Worm (Caenorhabditis elegans) whole organism, mixed stage, embryonic: ENCODE results near the gene srd-18.

ENCODE experiments used
- M03D4.4 ChIP-seq: sonication (generic microtip); optimal IDR thresholded peaks from 2 replicates; lab custom pipeline; 2017; ENCODE audit warnings: mild to moderate bottlenecking, missing genetic modification characterization, missing compliant biosample characterization
- bed-3 ChIP-seq: fragments of 200-800 bp; sonication (Bioruptor generic); optimal IDR thresholded peaks from 3 replicates; lab custom pipeline; 2018; ENCODE audit warnings: mild to moderate bottlenecking, missing genetic modification characterization, moderate library complexity, missing compliant biosample characterization
- blmp-1 ChIP-seq: fragments of 150-350 bp; optimal IDR thresholded peaks from 2 replicates; lab custom pipeline; 2014; ENCODE audit warnings: missing biosample characterization, missing genetic modification characterization
- ceh-39 ChIP-seq: fragments of 150-350 bp; optimal IDR thresholded peaks from 2 replicates; lab custom pipeline; 2014; ENCODE audit warnings: missing biosample characterization, missing genetic modification characterization
- ceh-43 ChIP-seq: fragments of 200-800 bp; sonication (Bioruptor generic); optimal IDR thresholded peaks from 2 replicates; lab custom pipeline; 2018; ENCODE audit warnings: mild to moderate bottlenecking, missing genetic modification characterization, moderate library complexity, missing compliant biosample characterization
- ceh-83 ChIP-seq: fragments of 200-800 bp; sonication (Bioruptor generic); optimal IDR thresholded peaks from 2 replicates; lab custom pipeline; 2018; ENCODE audit warnings: mild to moderate bottlenecking, missing genetic modification characterization, missing compliant biosample characterization
- ces-1 ChIP-seq: fragments of 150-350 bp; optimal IDR thresholded peaks from 2 replicates; lab custom pipeline; 2014; ENCODE audit warnings: missing biosample characterization, missing genetic modification reagents, missing genetic modification characterization
- cnd-1 ChIP-seq: fragments of 200-800 bp; sonication (Bioruptor generic); optimal IDR thresholded peaks from 2 replicates; lab custom pipeline; 2018; ENCODE audit warnings: mild to moderate bottlenecking, missing genetic modification characterization, missing compliant biosample characterization
- elt-1 ChIP-seq: sonication (generic microtip); optimal IDR thresholded peaks from 2 replicates; lab custom pipeline; 2017; ENCODE audit warnings: missing genetic modification characterization, mild to moderate bottlenecking, missing compliant biosample characterization, antibody characterized with exemption, moderate library complexity, borderline replicate concordance; ENCODE audit not compliant: insufficient read depth
- elt-3 ChIP-seq: fragments of 150-350 bp; optimal IDR thresholded peaks from 2 replicates; lab custom pipeline; 2014; ENCODE audit warnings: missing biosample characterization, missing genetic modification characterization
- flh-1 ChIP-seq: fragments of 200-800 bp; sonication (Bioruptor generic); optimal IDR thresholded peaks from 2 replicates; lab custom pipeline; 2018; ENCODE audit warnings: mild to moderate bottlenecking, missing genetic modification characterization, moderate library complexity, missing compliant biosample characterization
- ham-2 ChIP-seq: fragments of 200-800 bp; sonication (Bioruptor generic); optimal IDR thresholded peaks from 2 replicates; lab custom pipeline; 2018; ENCODE audit warnings: mild to moderate bottlenecking, missing genetic modification characterization, missing compliant biosample characterization
- hlh-1 ChIP-seq: fragments of 150-350 bp; optimal IDR thresholded peaks from 2 replicates; lab custom pipeline; 2014; ENCODE audit warnings: missing biosample characterization, missing genetic modification reagents, missing genetic modification characterization
- lin-13 ChIP-seq: fragments of 150-350 bp; optimal IDR thresholded peaks from 2 replicates; lab custom pipeline; 2014; ENCODE audit warnings: missing biosample characterization, missing genetic modification characterization
- lsy-2 ChIP-seq: fragments of 150-350 bp; optimal IDR thresholded peaks from 2 replicates; lab custom pipeline; 2014; ENCODE audit warnings: missing biosample characterization, missing genetic modification characterization
- mab-5 ChIP-seq: fragments of 150-350 bp; optimal IDR thresholded peaks from 2 replicates; lab custom pipeline; 2014; ENCODE audit warnings: missing biosample characterization, missing genetic modification characterization
- mep-1 ChIP-seq: fragments of 150-350 bp; optimal IDR thresholded peaks from 2 replicates; lab custom pipeline; 2017; ENCODE audit warnings: missing biosample characterization, missing genetic modification reagents, missing genetic modification characterization, inconsistent platforms
- mls-2 ChIP-seq: sonication (generic microtip); optimal IDR thresholded peaks from 2 replicates; lab custom pipeline; 2016; ENCODE audit warnings: mild to moderate bottlenecking, missing genetic modification characterization, moderate library complexity, missing compliant biosample characterization
- nhr-12 ChIP-seq: fragments of 150-350 bp; optimal IDR thresholded peaks from 2 replicates; lab custom pipeline; 2014; ENCODE audit warnings: missing biosample characterization, missing genetic modification characterization
- nhr-2 ChIP-seq: fragments of 150-350 bp; optimal IDR thresholded peaks from 2 replicates; lab custom pipeline; 2014; ENCODE audit warnings: missing biosample characterization, missing genetic modification characterization
- nhr-237 ChIP-seq: fragments of 150-350 bp; optimal IDR thresholded peaks from 2 replicates; lab custom pipeline; 2014; ENCODE audit warnings: missing biosample characterization, missing genetic modification characterization
- nhr-28 ChIP-seq: fragments of 150-350 bp; optimal IDR thresholded peaks from 2 replicates; lab custom pipeline; 2014; ENCODE audit warnings: missing biosample characterization, missing genetic modification characterization
- nhr-76 ChIP-seq: sonication (generic microtip); optimal IDR thresholded peaks from 2 replicates; lab custom pipeline; 2017; ENCODE audit warnings: missing biosample characterization, missing genetic modification characterization
- pha-4 ChIP-seq: fragments of 150-350 bp; optimal IDR thresholded peaks from 2 replicates; lab custom pipeline; 2018; ENCODE audit warnings: missing biosample characterization, missing genetic modification reagents, missing genetic modification characterization
- sem-2 ChIP-seq: fragments of 200-800 bp; sonication (Bioruptor generic); optimal IDR thresholded peaks from 2 replicates; lab custom pipeline; 2018; ENCODE audit warnings: mild to moderate bottlenecking, missing genetic modification characterization, missing compliant biosample characterization
- snpc-4 ChIP-seq: fragments of 150-350 bp; optimal IDR thresholded peaks from 2 replicates; lab custom pipeline; 2014; ENCODE audit warnings: missing biosample characterization, missing genetic modification characterization
- sptf-1 ChIP-seq: sonication (generic microtip); optimal IDR thresholded peaks from 2 replicates; lab custom pipeline; 2017; ENCODE audit warnings: mild to moderate bottlenecking, missing genetic modification characterization, moderate library complexity, missing compliant biosample characterization
- tbx-8 ChIP-seq: fragments of 200-800 bp; sonication (Bioruptor generic); optimal IDR thresholded peaks from 2 replicates; lab custom pipeline; 2018; ENCODE audit warnings: mild to moderate bottlenecking, missing genetic modification characterization, moderate library complexity, missing compliant biosample characterization
- unc-120 ChIP-seq: sonication (generic microtip); optimal IDR thresholded peaks from 2 replicates; lab custom pipeline; 2017; ENCODE audit warnings: missing genetic modification characterization, missing compliant biosample characterization; ENCODE audit not compliant: poor library complexity, severe bottlenecking
- unc-39 ChIP-seq: fragments of 150-350 bp; optimal IDR thresholded peaks from 2 replicates; lab custom pipeline; 2014; ENCODE audit warnings: missing biosample characterization, missing genetic modification characterization
- unc-62 ChIP-seq: fragments of 150-350 bp; optimal IDR thresholded peaks from 2 replicates; lab custom pipeline; 2014; ENCODE audit warnings: missing biosample characterization, missing genetic modification reagents, missing genetic modification characterization
- zip-8 ChIP-seq: fragments of 150-350 bp; optimal IDR thresholded peaks from 2 replicates; lab custom pipeline; 2014; ENCODE audit warnings: missing biosample characterization, missing genetic modification characterization

srd-18 gene

ce11 chrV:13409089-13409488 lies 17.6 kb downstream of the srd-18 start:
- peak; percentile 68 for TF ChIP-seq ces-1 (GFP tag; lab: Kevin White, UChicago)
- TF ChIP-seq elt-1 (tag; lab: Kevin White, UChicago) = no peak

- TF ChIP-seq hlh-1 (tag; lab: Kevin White, UChicago) = no peak
- no peak for TF ChIP-seq bed-3 (GFP tag; lab: Kevin White, UChicago)
- no peak for TF ChIP-seq zip-8 (tag; lab: Kevin White, UChicago)
- TF ChIP-seq ceh-39 (tag; lab: Kevin White, UChicago) = no peak
- no peak for TF ChIP-seq nhr-12 (tag; lab: Kevin White, UChicago)
- TF ChIP-seq nhr-237 (tag; lab: Kevin White, UChicago) = no peak
- no peak for TF ChIP-seq flh-1 (GFP tag; lab: Kevin White, UChicago)
- TF ChIP-seq elt-1 (tag; lab: Kevin White, UChicago) = no peak
- TF ChIP-seq ceh-43 (GFP tag; lab: Kevin White, UChicago) = no peak
- no peak for TF ChIP-seq pha-4 (tag; lab: Kevin White, UChicago)
- no peak for TF ChIP-seq mep-1 (tag; lab: Kevin White, UChicago)
- no peak for TF ChIP-seq snpc-4 (tag; lab: Kevin White, UChicago)
- TF ChIP-seq cnd-1 (tag; lab: Kevin White, UChicago) = no peak
- TF ChIP-seq elt-3 (tag; lab: Kevin White, UChicago) = no peak
- TF ChIP-seq nhr-2 = no peak
- no peak for TF ChIP-seq mab-5 (tag; lab: Kevin White, UChicago)
- TF ChIP-seq M03D4.4 (tag; lab: Kevin White, UChicago) = no peak
- TF ChIP-seq, all 35 proteins: peak for 0
Measured at ce11 chrV:13408440-13408839, 18.2 kb downstream of the srd-18 start.

ce11 chrV:13407913-13408312 lies 18.8 kb downstream of the srd-18 start, which contains the start of gene F53F1.3:
Gene F53F1.3, plus strand, starts transcription at chrV:13408242.
- TF ChIP-seq lin-13 (tag; lab: Kevin White, UChicago) = no peak
- no peak for TF ChIP-seq lsy-2 (tag; lab: Kevin White, UChicago)
- no peak for TF ChIP-seq elt-1 (tag; lab: Kevin White, UChicago)
- TF ChIP-seq mls-2 (tag; lab: Kevin White, UChicago) = no peak
- TF ChIP-seq pha-4 (tag; lab: Kevin White, UChicago) = no peak
- TF ChIP-seq ceh-83 = no peak
- TF ChIP-seq sem-2 (GFP tag; lab: Kevin White, UChicago) = no peak
- no peak for TF ChIP-seq nhr-2
- TF ChIP-seq nhr-28 = no peak
- no peak for TF ChIP-seq tbx-8 (GFP tag; lab: Kevin White, UChicago)
- TF ChIP-seq hlh-1 (tag; lab: Kevin White, UChicago) = no peak
- no peak for TF ChIP-seq nhr-76 (tag; lab: Kevin White, UChicago)
- TF ChIP-seq elt-3 (tag; lab: Kevin White, UChicago) = no peak
- TF ChIP-seq M03D4.4 (tag; lab: Kevin White, UChicago) = no peak
- TF ChIP-seq snpc-4 (tag; lab: Kevin White, UChicago) = no peak
- no peak for TF ChIP-seq flh-1 (GFP tag; lab: Kevin White, UChicago)

- TF ChIP-seq unc-120 (no peak), nhr-2 (no peak), lin-13 (tag; lab: Kevin White, UChicago) (no peak), tbx-8 (GFP tag; lab: Kevin White, UChicago) (no peak), ceh-43 (GFP tag; lab: Kevin White, UChicago) (no peak), blmp-1 (no peak), elt-3 (tag; lab: Kevin White, UChicago) (no peak), unc-62 (GFP tag; lab: Kevin White, UChicago) (no peak), ham-2 (GFP tag; lab: Kevin White, UChicago) (no peak), ceh-39 (tag; lab: Kevin White, UChicago) (no peak), unc-39 (no peak), nhr-12 (tag; lab: Kevin White, UChicago) (no peak), nhr-76 (tag; lab: Kevin White, UChicago) (no peak), pha-4 (tag; lab: Kevin White, UChicago) (no peak), M03D4.4 (tag; lab: Kevin White, UChicago) (no peak)
Measured at ce11 chrV:13406511-13406910, 20.2 kb downstream of the srd-18 start, which contains the start of gene F53F1.2. Gene F53F1.2, plus strand, starts transcription at chrV:13406816.

ce11 chrV:13406032-13406431 lies 20.6 kb downstream of the srd-18 start, which contains the start of gene cutl-1:
Gene cutl-1, minus strand, starts transcription at chrV:13406114.
- peak; percentile 4 for TF ChIP-seq lsy-2 (tag; lab: Kevin White, UChicago)
- TF ChIP-seq sptf-1 (tag; lab: Kevin White, UChicago) = no peak
- no peak for TF ChIP-seq lin-13 (tag; lab: Kevin White, UChicago)
- TF ChIP-seq snpc-4 (tag; lab: Kevin White, UChicago) = no peak
- TF ChIP-seq M03D4.4 (tag; lab: Kevin White, UChicago) = no peak
